Worm (Caenorhabditis elegans) whole organism, young adult: ENCODE data around the gene lys-4.

Source experiments
- B0261.1 ChIP-seq: sonication (generic microtip); optimal IDR thresholded peaks from 2 replicates; lab custom pipeline; 2016; ENCODE audit warnings: mild to moderate bottlenecking, missing genetic modification characterization, moderate library complexity, missing compliant biosample characterization
- C06A6.2 ChIP-seq: fragments of 200-800 bp; sonication (Bioruptor generic); conservative IDR thresholded peaks from 2 replicates; pipeline ENCODE4 v1.3.6; 2022; ENCODE audit warnings: missing genetic modification characterization, missing compliant biosample characterization
- D2030.7 ChIP-seq: fragments of 200-800 bp; sonication (Bioruptor generic); IDR thresholded peaks from 2 replicates; pipeline ENCODE4 v1.3.6; 2022; ENCODE audit warnings: missing genetic modification reagents, missing genetic modification characterization, missing compliant biosample characterization
- F23B12.7 ChIP-seq: sonication (generic microtip); optimal IDR thresholded peaks from 2 replicates; lab custom pipeline; 2017; ENCODE audit warnings: missing genetic modification characterization, mild to moderate bottlenecking, missing compliant biosample characterization, antibody characterized with exemption, moderate library complexity; ENCODE audit not compliant: insufficient read depth
- F33H1.4 ChIP-seq: fragments of 200-800 bp; sonication (Bioruptor generic); IDR thresholded peaks from 2 replicates; pipeline ENCODE4 v1.3.6; 2022; ENCODE audit warnings: missing genetic modification reagents, missing genetic modification characterization, missing compliant biosample characterization
- F39B2.1 ChIP-seq: fragments of 200-800 bp; sonication (Bioruptor generic); IDR thresholded peaks from 2 replicates; pipeline ENCODE4 v1.3.6; 2022; ENCODE audit warnings: missing genetic modification reagents, missing genetic modification characterization, missing compliant biosample characterization
- F57C9.4 ChIP-seq: sonication (generic microtip); optimal IDR thresholded peaks from 2 replicates; lab custom pipeline; 2017; ENCODE audit warnings: mild to moderate bottlenecking, missing genetic modification characterization, missing compliant biosample characterization
- K12H6.12 ChIP-seq: fragments of 200-800 bp; sonication (Bioruptor generic); optimal IDR thresholded peaks from 2 replicates; lab custom pipeline; 2018; ENCODE audit warnings: mild to moderate bottlenecking, missing genetic modification characterization, missing compliant biosample characterization
- T07F8.4 ChIP-seq: sonication (generic microtip); optimal IDR thresholded peaks from 2 replicates; lab custom pipeline; 2016; ENCODE audit warnings: mild to moderate bottlenecking, missing genetic modification characterization, moderate library complexity, missing compliant biosample characterization
- ama-1 ChIP-seq, 3 experiments: fragments of 150-350 bp in 1 of 3; sonication (generic microtip) in 2 of 3; optimal IDR thresholded peaks; 2 replicates each; lab custom pipeline; 2014 to 2018; ENCODE audit warnings: missing biosample characterization in 2 of 3, missing genetic modification characterization in 2 of 3, missing genetic modification reagents in 2 of 3
- attf-3 ChIP-seq: fragments of 200-800 bp; sonication (Bioruptor generic); conservative IDR thresholded peaks from 2 replicates; pipeline ENCODE4 v1.3.6; 2022; ENCODE audit warnings: missing genetic modification reagents, missing genetic modification characterization, missing compliant biosample characterization
- cebp-1 ChIP-seq, 2 experiments: fragments of 200-800 bp in 1 of 2; sonication (Bioruptor generic) in 1 of 2; sonication (generic microtip) in 1 of 2; IDR thresholded peaks in 1 of 2; optimal IDR thresholded peaks in 1 of 2; 2 replicates each; pipeline versions ENCODE4 v1.3.6 to Lab custom; 2017 to 2022; ENCODE audit warnings: missing compliant biosample characterization in 2 of 2, missing genetic modification characterization in 2 of 2, mild to moderate bottlenecking in 1 of 2, missing genetic modification reagents in 1 of 2, moderate library complexity in 1 of 2
- ceh-27 ChIP-seq: fragments of 200-800 bp; sonication (Bioruptor generic); optimal IDR thresholded peaks from 2 replicates; lab custom pipeline; 2018; ENCODE audit warnings: mild to moderate bottlenecking, missing genetic modification characterization, moderate library complexity, missing compliant biosample characterization
- chd-7 ChIP-seq: sonication (generic microtip); optimal IDR thresholded peaks from 2 replicates; lab custom pipeline; 2016; ENCODE audit warnings: mild to moderate bottlenecking, missing genetic modification characterization, moderate library complexity, missing compliant biosample characterization
- ets-4 ChIP-seq: fragments of 200-800 bp; sonication (Bioruptor generic); optimal IDR thresholded peaks from 2 replicates; lab custom pipeline; 2018; ENCODE audit warnings: mild to moderate bottlenecking, missing genetic modification characterization, missing compliant biosample characterization
- fkh-3 ChIP-seq: sonication (generic microtip); optimal IDR thresholded peaks from 2 replicates; lab custom pipeline; 2016; ENCODE audit warnings: mild to moderate bottlenecking, missing genetic modification characterization, missing compliant biosample characterization
- hsf-1 ChIP-seq: fragments of 200-800 bp; sonication (Bioruptor generic); IDR thresholded peaks from 2 replicates; pipeline ENCODE4 v1.3.6; 2022; ENCODE audit warnings: missing genetic modification reagents, missing genetic modification characterization, missing compliant biosample characterization
- lin-35 ChIP-seq, 3 experiments: fragments of 150-350 bp in 2 of 3; sonication (generic microtip) in 1 of 3; optimal IDR thresholded peaks; 2 replicates each; lab custom pipeline; 2014 to 2018; ENCODE audit warnings: missing biosample characterization in 3 of 3, missing genetic modification characterization in 3 of 3, missing genetic modification reagents in 3 of 3
- madf-6 ChIP-seq: fragments of 200-800 bp; sonication (Bioruptor generic); IDR thresholded peaks from 2 replicates; pipeline ENCODE4 v1.3.6; 2022; ENCODE audit warnings: missing genetic modification reagents, missing genetic modification characterization, missing compliant biosample characterization
- mcd-1 ChIP-seq: fragments of 200-800 bp; sonication (Bioruptor generic); IDR thresholded peaks from 2 replicates; pipeline ENCODE4 v1.3.6; 2022; ENCODE audit warnings: missing genetic modification reagents, missing genetic modification characterization, missing compliant biosample characterization
- mel-28 ChIP-seq: sonication (generic microtip); optimal IDR thresholded peaks from 2 replicates; lab custom pipeline; 2016; ENCODE audit warnings: borderline replicate concordance, mild to moderate bottlenecking, missing genetic modification characterization, missing compliant biosample characterization
- mxl-1 ChIP-seq: sonication (generic microtip); optimal IDR thresholded peaks from 2 replicates; lab custom pipeline; 2016; ENCODE audit warnings: missing genetic modification characterization, missing compliant biosample characterization
- nfyb-1 ChIP-seq: fragments of 200-800 bp; sonication (Bioruptor generic); IDR thresholded peaks from 2 replicates; pipeline ENCODE4 v1.3.6; 2022; ENCODE audit warnings: missing genetic modification reagents, missing genetic modification characterization, missing compliant biosample characterization
- repo-1 ChIP-seq: sonication (generic microtip); optimal IDR thresholded peaks from 2 replicates; lab custom pipeline; 2017; ENCODE audit warnings: mild to moderate bottlenecking, missing genetic modification characterization, missing compliant biosample characterization
- sdz-38 ChIP-seq: sonication (generic microtip); optimal IDR thresholded peaks from 2 replicates; lab custom pipeline; 2016; ENCODE audit warnings: missing genotype, missing genetic modification characterization, missing compliant biosample characterization
- snpc-1.3 ChIP-seq: sonication (generic microtip); optimal IDR thresholded peaks from 2 replicates; lab custom pipeline; 2017; ENCODE audit warnings: missing genetic modification characterization, mild to moderate bottlenecking, missing compliant biosample characterization, antibody characterized with exemption, moderate library complexity, missing genotype, missing genetic modification reagents; ENCODE audit not compliant: insufficient read depth
- somi-1 ChIP-seq: fragments of 200-800 bp; sonication (Bioruptor generic); optimal IDR thresholded peaks from 2 replicates; lab custom pipeline; 2018; ENCODE audit warnings: mild to moderate bottlenecking, missing genetic modification characterization, missing compliant biosample characterization
- xnd-1 ChIP-seq: sonication (generic microtip); optimal IDR thresholded peaks from 2 replicates; lab custom pipeline; 2016; ENCODE audit warnings: missing genotype, missing genetic modification reagents, missing genetic modification characterization, missing compliant biosample characterization
- zfh-2 ChIP-seq: fragments of 200-800 bp; sonication (Bioruptor generic); conservative IDR thresholded peaks from 2 replicates; pipeline ENCODE4 v1.3.6; 2022; ENCODE audit warnings: missing genetic modification reagents, missing genetic modification characterization, missing compliant biosample characterization
- zim-3 ChIP-seq: sonication (generic microtip); optimal IDR thresholded peaks from 2 replicates; lab custom pipeline; 2017; ENCODE audit warnings: mild to moderate bottlenecking, missing genetic modification characterization, moderate library complexity, missing compliant biosample characterization
- ztf-26 ChIP-seq: sonication (generic microtip); optimal IDR thresholded peaks from 2 replicates; lab custom pipeline; 2017; ENCODE audit warnings: missing genetic modification characterization, missing compliant biosample characterization

lys-4 gene

ce11 chrIV:11593415-11594190 lies 29.4 kb downstream of the lys-4 start, which contains the start of gene F40F11.3 (continued):
- TF ChIP-seq K12H6.12 (tag; lab: Kevin White, UChicago) = peak; percentile 75

- TF ChIP-seq sdz-38 = no peak
- TF ChIP-seq C06A6.2 (GFP tag; lab: Robert Waterston, UW) = no peak
- TF ChIP-seq nfyb-1 = 0 out of 2 replicates have a peak, but pooled peaks have one; percentile 27
- TF ChIP-seq madf-6 (GFP tag; lab: Robert Waterston, UW) = peak; percentile 42; the same call in 1 of the 2 replicates
- no peak for TF ChIP-seq mel-28 (tag; lab: Kevin White, UChicago)
- peak; percentile 8 for TF ChIP-seq snpc-1.3 (tag; lab: Kevin White, UChicago)
- TF ChIP-seq F23B12.7 = peak; percentile 27
- TF ChIP-seq D2030.7 (GFP tag; lab: Robert Waterston, UW) = peak; percentile 47; the same call in 1 of the 2 replicates
- no peak for TF ChIP-seq ama-1 (optimal IDR thresholded peaks at IDR 0.05; lab: Kevin White, UChicago)
- TF ChIP-seq ama-1 (GFP tag; optimal IDR thresholded peaks at IDR 0.05; lab: Kevin White, UChicago) = peak in 1 of 2 experiments; percentile 28
- TF ChIP-seq mcd-1 (GFP tag; lab: Robert Waterston, UW) = peak; percentile 39; the same call in 1 of the 2 replicates
- peak in 1 of 3 experiments; percentile 57 for TF ChIP-seq lin-35 (GFP tag; optimal IDR thresholded peaks at IDR 0.05; lab: Kevin White, UChicago)
- TF ChIP-seq zfh-2 (GFP tag; lab: Robert Waterston, UW) = no peak
- TF ChIP-seq, all 124 proteins: peak for 8
Measured at ce11 chrIV:11592820-11593219, 30.2 kb downstream of the lys-4 start.

ce11 chrIV:11592165-11592564 lies 30.8 kb downstream of the lys-4 start, which contains the start of gene spe-36:
TSS of gene spe-36 (minus strand) at chrIV:11592265.
- TF ChIP-seq F39B2.1 (no peak), F57C9.4 (tag; lab: Kevin White, UChicago) (no peak), T07F8.4 (tag; lab: Kevin White, UChicago) (no peak), mxl-1 (tag; lab: Kevin White, UChicago) (no peak), ceh-27 (GFP tag; lab: Kevin White, UChicago) (no peak), chd-7 (no peak), B0261.1 (tag; lab: Kevin White, UChicago) (no peak), somi-1 (GFP tag; lab: Kevin White, UChicago) (no peak), xnd-1 (tag; lab: Kevin White, UChicago) (no peak), hsf-1 (GFP tag; lab: Robert Waterston, UW) (no peak), mcd-1 (GFP tag; lab: Robert Waterston, UW) (no peak), attf-3 (GFP tag; lab: Robert Waterston, UW) (no peak), ztf-26 (no peak), ets-4 (GFP tag; lab: Kevin White, UChicago) (no peak), F33H1.4 (GFP tag; lab: Robert Waterston, UW) (no peak), zim-3 (tag; lab: Kevin White, UChicago) (no peak), nfyb-1 (no peak)

ce11 chrIV:11586484-11586883 lies 36.5 kb downstream of the lys-4 start:
- peak; percentile 0 for TF ChIP-seq repo-1 (tag; lab: Kevin White, UChicago)
- no peak for TF ChIP-seq lin-35 (GFP tag; optimal IDR thresholded peaks at IDR 0.05; lab: Kevin White, UChicago)
- no peak for TF ChIP-seq C06A6.2 (GFP tag; lab: Robert Waterston, UW)
- TF ChIP-seq fkh-3 (tag; lab: Kevin White, UChicago) = no peak
- TF ChIP-seq cebp-1 (GFP tag; IDR thresholded peaks at IDR 0.05; lab: Robert Waterston, UW) = no peak
- no peak for TF ChIP-seq cebp-1 (tag; optimal IDR thresholded peaks at IDR 0.05; lab: Kevin White, UChicago)
